Worm (Caenorhabditis elegans) whole organism, L3 larva: ENCODE measurements around the gene snap-1.

Source experiments
- ZK546.5 ChIP-seq: sonication (generic microtip); optimal IDR thresholded peaks from 2 replicates; lab custom pipeline; 2017; ENCODE audit warnings: missing biosample characterization, missing genetic modification characterization
- elt-3 ChIP-seq, 3 experiments: fragments of 150-350 bp in 1 of 3; sonication (generic microtip) in 2 of 3; optimal IDR thresholded peaks; 2 replicates in 2 of 3; 4 replicates in 1 of 3; lab custom pipeline; 2014 to 2017; ENCODE audit warnings: missing biosample characterization in 3 of 3, missing genetic modification characterization in 3 of 3
- fos-1 ChIP-seq: fragments of 150-350 bp; optimal IDR thresholded peaks from 2 replicates; lab custom pipeline; 2014; ENCODE audit warnings: missing biosample characterization, missing genetic modification characterization
- lsy-12 ChIP-seq: sonication (generic microtip); optimal IDR thresholded peaks from 2 replicates; lab custom pipeline; 2016; ENCODE audit warnings: mild to moderate bottlenecking, missing genetic modification characterization, missing compliant biosample characterization
- mdl-1 ChIP-seq: fragments of 150-350 bp; optimal IDR thresholded peaks from 2 replicates; lab custom pipeline; 2014; ENCODE audit warnings: missing biosample characterization, missing genetic modification characterization
- nhr-11 ChIP-seq: fragments of 150-350 bp; optimal IDR thresholded peaks from 2 replicates; lab custom pipeline; 2014; ENCODE audit warnings: missing biosample characterization, missing genetic modification characterization
- nhr-12 ChIP-seq: fragments of 150-350 bp; optimal IDR thresholded peaks from 2 replicates; lab custom pipeline; 2014; ENCODE audit warnings: missing biosample characterization, missing genetic modification characterization
- nhr-28 ChIP-seq: fragments of 150-350 bp; optimal IDR thresholded peaks from 2 replicates; lab custom pipeline; 2014; ENCODE audit warnings: missing biosample characterization, missing genetic modification characterization
- nhr-76 ChIP-seq: fragments of 150-350 bp; sonication (generic microtip); optimal IDR thresholded peaks from 5 replicates; lab custom pipeline; 2014; ENCODE audit warnings: missing biosample characterization, missing genetic modification characterization
- pqm-1 ChIP-seq: fragments of 150-350 bp; optimal IDR thresholded peaks from 2 replicates; lab custom pipeline; 2017; ENCODE audit warnings: missing biosample characterization, missing genetic modification characterization, inconsistent platforms
- skn-1 ChIP-seq: fragments of 150-350 bp; optimal IDR thresholded peaks from 2 replicates; lab custom pipeline; 2014; ENCODE audit warnings: missing biosample characterization, missing genetic modification characterization
- zag-1 ChIP-seq: fragments of 150-350 bp; optimal IDR thresholded peaks from 2 replicates; lab custom pipeline; 2014; ENCODE audit warnings: missing biosample characterization, missing genetic modification characterization
- ztf-11 ChIP-seq: fragments of 150-350 bp; optimal IDR thresholded peaks from 2 replicates; lab custom pipeline; 2014; ENCODE audit warnings: missing biosample characterization, missing genetic modification characterization
- ztf-4 ChIP-seq: fragments of 150-350 bp; optimal IDR thresholded peaks from 2 replicates; lab custom pipeline; 2014; ENCODE audit warnings: missing biosample characterization, missing genetic modification characterization

- TF ChIP-seq skn-1 (no peak), elt-3 (tag; optimal IDR thresholded peaks at IDR 0.05; lab: Kevin White, UChicago) (no peak), nhr-12 (tag; lab: Kevin White, UChicago) (no peak), ztf-11 (no peak), ztf-4 (tag; lab: Kevin White, UChicago) (no peak), nhr-28 (tag; lab: Kevin White, UChicago) (no peak), nhr-11 (tag; lab: Kevin White, UChicago) (no peak), ZK546.5 (tag; lab: Kevin White, UChicago) (no peak), lsy-12 (tag; lab: Kevin White, UChicago) (no peak), pqm-1 (tag; lab: Kevin White, UChicago) (no peak), nhr-76 (tag; lab: Kevin White, UChicago) (no peak), fos-1 (tag; lab: Kevin White, UChicago) (no peak), zag-1 (no peak), mdl-1 (tag; lab: Kevin White, UChicago) (no peak)
Measured at ce11 chrV:8095378-8095777, 35.0 kb upstream of the snap-1 start, which contains the start of gene str-146.
